Worm (Caenorhabditis elegans) whole organism, L4 larva: ENCODE results near the gene npp-5.

Experiments used
- F44E2.7 ChIP-seq: fragments of 200-800 bp; sonication (Bioruptor generic); IDR thresholded peaks from 2 replicates; pipeline ENCODE4 v2.1.2; 2022; ENCODE audit warnings: missing genetic modification characterization, missing compliant biosample characterization
- T20F7.1 ChIP-seq: fragments of 200-800 bp; sonication (Bioruptor generic); optimal IDR thresholded peaks from 2 replicates; lab custom pipeline; 2018; ENCODE audit warnings: mild to moderate bottlenecking, missing genetic modification characterization, missing compliant biosample characterization
- Y105C5A.15 ChIP-seq: fragments of 200-800 bp; sonication (Bioruptor generic); IDR thresholded peaks from 2 replicates; pipeline ENCODE4 v1.3.6; 2022; ENCODE audit warnings: missing genetic modification characterization, missing compliant biosample characterization
- ZK337.2 ChIP-seq: fragments of 200-800 bp; sonication (Bioruptor generic); IDR thresholded peaks from 2 replicates; pipeline ENCODE4 v1.3.6; 2022; ENCODE audit warnings: missing genetic modification reagents, missing genetic modification characterization, missing compliant biosample characterization
- aly-2 ChIP-seq: sonication (generic microtip); optimal IDR thresholded peaks from 2 replicates; lab custom pipeline; 2018; ENCODE audit warnings: missing biosample characterization, missing genetic modification characterization
- ama-1 ChIP-seq: fragments of 150-350 bp; optimal IDR thresholded peaks from 2 replicates; lab custom pipeline; 2014; ENCODE audit warnings: inconsistent platforms, mixed read lengths
- ceh-28 ChIP-seq: fragments of 150-350 bp; optimal IDR thresholded peaks from 2 replicates; lab custom pipeline; 2014; ENCODE audit warnings: missing biosample characterization, missing genetic modification reagents, missing genetic modification characterization
- ceh-82 ChIP-seq: sonication (generic microtip); optimal IDR thresholded peaks from 2 replicates; lab custom pipeline; 2017; ENCODE audit warnings: missing biosample characterization, missing genetic modification characterization
- ces-1 ChIP-seq: fragments of 150-350 bp; sonication (generic microtip); optimal IDR thresholded peaks from 4 replicates; lab custom pipeline; 2014; ENCODE audit warnings: missing biosample characterization, missing genetic modification reagents, missing genetic modification characterization
- daf-12 ChIP-seq: fragments of 150-350 bp; optimal IDR thresholded peaks from 2 replicates; lab custom pipeline; 2014; ENCODE audit warnings: missing biosample characterization, missing genetic modification reagents, missing genetic modification characterization
- dmd-6 ChIP-seq: fragments of 200-800 bp; sonication (Bioruptor generic); IDR thresholded peaks from 2 replicates; pipeline ENCODE4 v1.3.6; 2022; ENCODE audit warnings: missing genetic modification reagents, missing genetic modification characterization, missing compliant biosample characterization
- dmd-9 ChIP-seq: fragments of 200-800 bp; sonication (Bioruptor generic); IDR thresholded peaks from 2 replicates; pipeline ENCODE4 v1.3.6; 2022; ENCODE audit warnings: missing genetic modification reagents, missing genetic modification characterization, missing compliant biosample characterization
- hif-1 ChIP-seq, 2 experiments: sonication (generic microtip); optimal IDR thresholded peaks; 2 replicates each; lab custom pipeline; 2016 to 2017; ENCODE audit warnings: missing compliant biosample characterization in 2 of 2, missing genetic modification characterization in 2 of 2, missing genetic modification reagents in 2 of 2, missing genotype in 2 of 2, mild to moderate bottlenecking in 1 of 2
- hlh-11 ChIP-seq: fragments of 200-800 bp; sonication (Bioruptor generic); optimal IDR thresholded peaks from 2 replicates; lab custom pipeline; 2018; ENCODE audit warnings: mild to moderate bottlenecking, missing genetic modification characterization, missing compliant biosample characterization
- hlh-30 ChIP-seq: sonication (generic microtip); optimal IDR thresholded peaks from 2 replicates; lab custom pipeline; 2017; ENCODE audit warnings: antibody characterized with exemption, mild to moderate bottlenecking, missing genetic modification characterization, missing compliant biosample characterization; ENCODE audit not compliant: insufficient read depth
- jun-1 ChIP-seq: fragments of 150-350 bp; optimal IDR thresholded peaks from 2 replicates; lab custom pipeline; 2014; ENCODE audit warnings: missing biosample characterization, missing genetic modification reagents, missing genetic modification characterization
- lin-1 ChIP-seq: fragments of 200-800 bp; sonication (Bioruptor generic); IDR thresholded peaks from 2 replicates; pipeline ENCODE4 v1.3.6; 2022; ENCODE audit warnings: missing genetic modification reagents, missing genetic modification characterization, missing compliant biosample characterization
- lin-13 ChIP-seq: fragments of 150-350 bp; optimal IDR thresholded peaks from 2 replicates; lab custom pipeline; 2014; ENCODE audit warnings: missing biosample characterization, missing genetic modification reagents, missing genetic modification characterization
- lsy-2 ChIP-seq, 2 experiments: fragments of 150-350 bp in 1 of 2; sonication (generic microtip) in 1 of 2; optimal IDR thresholded peaks; 2 replicates each; lab custom pipeline; 2014 to 2017; ENCODE audit warnings: missing biosample characterization in 2 of 2, missing genetic modification characterization in 2 of 2
- mdl-1 ChIP-seq, 2 experiments: fragments of 150-350 bp in 1 of 2; sonication (generic microtip) in 1 of 2; optimal IDR thresholded peaks; 2 replicates each; lab custom pipeline; 2014 to 2017; ENCODE audit warnings: missing biosample characterization in 2 of 2, missing genetic modification characterization in 2 of 2
- mes-2 ChIP-seq: sonication (generic microtip); optimal IDR thresholded peaks from 2 replicates; lab custom pipeline; 2016; ENCODE audit warnings: missing genotype, mild to moderate bottlenecking, missing genetic modification characterization, missing compliant biosample characterization; ENCODE audit not compliant: poor library complexity, severe bottlenecking
- mxl-2 ChIP-seq: fragments of 200-800 bp; sonication (Bioruptor generic); conservative IDR thresholded peaks from 2 replicates; pipeline ENCODE4 v1.3.6; 2022; ENCODE audit warnings: missing genetic modification reagents, missing genetic modification characterization, missing compliant biosample characterization
- nhr-102 ChIP-seq: sonication (generic microtip); optimal IDR thresholded peaks from 2 replicates; lab custom pipeline; 2016; ENCODE audit warnings: mild to moderate bottlenecking, missing genetic modification characterization, moderate library complexity, missing compliant biosample characterization
- nhr-237 ChIP-seq: sonication (generic microtip); optimal IDR thresholded peaks from 2 replicates; lab custom pipeline; 2017; ENCODE audit warnings: missing biosample characterization, missing genetic modification characterization
- nhr-41 ChIP-seq: fragments of 200-800 bp; sonication (Bioruptor generic); IDR thresholded peaks from 2 replicates; pipeline ENCODE4 v1.3.6; 2022; ENCODE audit warnings: missing genetic modification reagents, missing genetic modification characterization, missing compliant biosample characterization
- nhr-77 ChIP-seq: fragments of 150-350 bp; optimal IDR thresholded peaks from 2 replicates; lab custom pipeline; 2014; ENCODE audit warnings: missing biosample characterization, missing genetic modification characterization
- pha-4 ChIP-seq, 2 experiments: fragments of 150-350 bp in 1 of 2; fragments of 200-800 bp in 1 of 2; sonication (Bioruptor generic) in 1 of 2; IDR thresholded peaks in 1 of 2; optimal IDR thresholded peaks in 1 of 2; 2 replicates each; pipeline versions ENCODE4 v1.3.6 to Lab custom; 2014 to 2022; ENCODE audit warnings: missing genetic modification characterization in 2 of 2, missing genetic modification reagents in 2 of 2, missing biosample characterization in 1 of 2, missing compliant biosample characterization in 1 of 2
- php-3 ChIP-seq: fragments of 200-800 bp; sonication (Bioruptor generic); IDR thresholded peaks from 2 replicates; pipeline ENCODE4 v1.3.6; 2022; ENCODE audit warnings: missing genetic modification reagents, missing genetic modification characterization, missing compliant biosample characterization
- sdz-12 ChIP-seq: fragments of 200-800 bp; sonication (Bioruptor generic); optimal IDR thresholded peaks from 2 replicates; lab custom pipeline; 2018; ENCODE audit warnings: mild to moderate bottlenecking, missing genetic modification characterization, missing compliant biosample characterization
- set-16 ChIP-seq: fragments of 200-800 bp; sonication (Bioruptor generic); IDR thresholded peaks from 2 replicates; pipeline ENCODE4 v1.3.6; 2022; ENCODE audit warnings: missing genetic modification reagents, missing genetic modification characterization, missing compliant biosample characterization
- snpc-1.2 ChIP-seq: fragments of 200-800 bp; sonication (Bioruptor generic); IDR thresholded peaks from 2 replicates; pipeline ENCODE4 v1.3.6; 2022; ENCODE audit warnings: missing genetic modification reagents, missing genetic modification characterization, missing compliant biosample characterization
- snpc-4 ChIP-seq: fragments of 150-350 bp; optimal IDR thresholded peaks from 2 replicates; lab custom pipeline; 2014; ENCODE audit warnings: missing biosample characterization, missing genetic modification characterization
- tag-97 ChIP-seq: fragments of 200-800 bp; sonication (Bioruptor generic); IDR thresholded peaks from 2 replicates; pipeline ENCODE4 v1.3.6; 2022; ENCODE audit warnings: missing genetic modification characterization, missing compliant biosample characterization
- tra-1 ChIP-seq: fragments of 200-800 bp; sonication (Bioruptor generic); IDR thresholded peaks from 2 replicates; pipeline ENCODE4 v1.3.6; 2022; ENCODE audit warnings: missing genetic modification reagents, missing genetic modification characterization, missing compliant biosample characterization
- unc-39 ChIP-seq: sonication (generic microtip); optimal IDR thresholded peaks from 2 replicates; lab custom pipeline; 2017; ENCODE audit warnings: missing biosample characterization, missing genetic modification characterization
- unc-62 ChIP-seq, 3 experiments: fragments of 150-350 bp in 1 of 3; sonication (generic microtip); optimal IDR thresholded peaks in 2 of 3; peaks in 1 of 3; 1 replicate in 1 of 3; 2 replicates in 2 of 3; lab custom pipeline; 2014 to 2017; ENCODE audit warnings: missing biosample characterization in 3 of 3, missing genetic modification characterization in 3 of 3, missing genetic modification reagents in 3 of 3, missing genotype in 1 of 3
- vab-7 ChIP-seq: fragments of 200-800 bp; sonication (Bioruptor generic); IDR thresholded peaks from 2 replicates; pipeline ENCODE4 v1.3.6; 2022; ENCODE audit warnings: missing genetic modification reagents, missing genetic modification characterization, missing compliant biosample characterization
- zag-1 ChIP-seq: fragments of 150-350 bp; optimal IDR thresholded peaks from 2 replicates; lab custom pipeline; 2014; ENCODE audit warnings: missing biosample characterization, missing genetic modification characterization
- ztf-11 ChIP-seq: fragments of 150-350 bp; optimal IDR thresholded peaks from 2 replicates; lab custom pipeline; 2014; ENCODE audit warnings: missing biosample characterization, missing genetic modification characterization

Gene npp-5

DNA sequence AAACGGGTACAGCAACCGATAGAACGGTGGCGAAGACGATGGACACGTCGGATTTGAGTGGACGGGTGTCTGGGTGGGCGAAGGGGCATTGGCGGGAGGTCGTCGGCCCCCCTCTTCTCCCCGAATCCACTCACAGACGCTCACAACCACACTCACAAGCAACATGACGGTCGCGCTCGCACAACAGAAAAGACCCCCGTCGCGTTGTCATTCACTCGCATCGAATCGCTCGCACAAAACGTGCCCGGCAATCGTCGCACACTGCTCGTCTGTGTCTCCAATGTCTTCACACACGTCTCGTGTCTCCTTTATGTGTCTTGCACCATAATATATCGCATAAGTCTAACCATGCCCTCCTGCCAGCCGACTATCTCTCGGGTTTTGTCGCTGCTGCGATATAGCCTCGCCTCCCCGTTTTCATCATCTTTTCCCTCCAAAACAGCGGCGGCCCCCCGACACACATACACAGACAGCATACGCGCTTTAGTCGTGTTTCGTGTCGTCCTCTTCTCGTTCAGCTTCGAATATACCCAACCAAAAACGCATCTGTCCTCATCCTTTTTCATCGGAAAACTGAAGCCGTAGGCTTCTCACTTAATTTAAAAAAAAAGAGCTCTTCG lies 34.6 kb upstream of the npp-5 start (continued):
- TF ChIP-seq tra-1 (GFP tag; lab: Robert Waterston, UW) (0 out of 2 replicates have a peak, but pooled peaks have one; percentile 54), ces-1 (GFP tag; lab: Kevin White, UChicago) (no peak), hlh-11 (tag; lab: Kevin White, UChicago) (peak; percentile 98), mdl-1 (tag; optimal IDR thresholded peaks at IDR 0.05; lab: Kevin White, UChicago) (peak; percentile 84 to 97), nhr-237 (tag; lab: Kevin White, UChicago) (peak; percentile 12), dmd-9 (GFP tag; lab: Robert Waterston, UW) (0 out of 2 replicates have a peak, but pooled peaks have one; percentile 57), tag-97 (GFP tag; lab: Robert Waterston, UW) (no peak), mes-2 (peak; percentile 81), Y105C5A.15 (GFP tag; lab: Robert Waterston, UW) (no peak), T20F7.1 (GFP tag; lab: Kevin White, UChicago) (no peak), hif-1 (tag; optimal IDR thresholded peaks at IDR 0.05; lab: Kevin White, UChicago) (peak; percentile 22 to 90), unc-62 (GFP tag; optimal IDR thresholded peaks at IDR 0.05 in 1 of 2; lab: Kevin White, UChicago) (peak in 1 of 2 experiments; percentile 100), unc-62 (tag; optimal IDR thresholded peaks at IDR 0.05; lab: Kevin White, UChicago) (no peak), dmd-6 (GFP tag; lab: Robert Waterston, UW) (peak; percentile 93), nhr-102 (tag; lab: Kevin White, UChicago) (peak; percentile 26), lin-13 (GFP tag; lab: Kevin White, UChicago) (peak; percentile 66), snpc-1.2 (GFP tag; lab: Robert Waterston, UW) (no peak), ztf-11 (tag; lab: Kevin White, UChicago) (no peak), sdz-12 (GFP tag; lab: Kevin White, UChicago) (peak; percentile 4), daf-12 (no peak), mxl-2 (GFP tag; lab: Robert Waterston, UW) (peak; percentile 71), nhr-77 (tag; lab: Kevin White, UChicago) (peak; percentile 46), aly-2 (tag; lab: Kevin White, UChicago) (no peak), jun-1 (peak; percentile 61), hlh-30 (tag; lab: Kevin White, UChicago) (peak; percentile 98), nhr-41 (0 out of 2 replicates have a peak, but pooled peaks have one; percentile 25), vab-7 (no peak), ceh-28 (tag; lab: Kevin White, UChicago) (no peak), php-3 (GFP tag; lab: Robert Waterston, UW) (peak; percentile 65), ZK337.2 (GFP tag; lab: Robert Waterston, UW) (no peak)
- TF ChIP-seq, all 104 proteins: peak for 56

DNA sequence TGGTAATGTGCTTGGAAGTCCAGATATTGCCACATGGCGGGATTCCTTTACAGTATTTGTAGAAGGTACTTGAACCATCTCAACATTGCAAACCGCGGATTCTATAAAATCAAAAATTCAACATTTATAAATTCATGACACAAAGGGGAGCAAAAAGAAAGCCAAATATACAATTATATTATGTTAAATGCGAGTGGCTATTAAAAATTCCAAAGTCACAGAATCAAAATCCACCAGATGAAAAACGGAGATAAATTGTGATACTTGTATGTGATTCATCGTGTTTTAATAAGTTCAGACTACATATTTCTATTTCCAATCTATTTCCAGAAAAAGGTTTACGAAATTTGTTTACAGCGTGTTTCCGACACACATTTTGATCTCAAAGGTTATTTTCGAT lies 33.9 kb upstream of the npp-5 start, which contains the start of gene din-1:
TSS of gene din-1 (minus strand) at position 101 of the 400 bp plus-strand sequence.
- TF ChIP-seq dmd-9 (GFP tag; lab: Robert Waterston, UW) (no peak), ceh-82 (no peak), ama-1 (lab: Kevin White, UChicago) (no peak), snpc-4 (tag; lab: Kevin White, UChicago) (no peak), pha-4 (GFP tag; IDR thresholded peaks at IDR 0.05; lab: Robert Waterston, UW) (no peak), pha-4 (tag; optimal IDR thresholded peaks at IDR 0.05; lab: Kevin White, UChicago) (no peak), snpc-1.2 (GFP tag; lab: Robert Waterston, UW) (no peak), zag-1 (tag; lab: Kevin White, UChicago) (no peak), lsy-2 (tag; optimal IDR thresholded peaks at IDR 0.05; lab: Kevin White, UChicago) (no peak), set-16 (GFP tag; lab: Robert Waterston, UW) (no peak), F44E2.7 (GFP tag; lab: Robert Waterston, UW) (no peak), unc-39 (no peak), T20F7.1 (GFP tag; lab: Kevin White, UChicago) (no peak), lin-1 (GFP tag; lab: Robert Waterston, UW) (no peak)
